Worm (Caenorhabditis elegans): ENCODE measurements around the gene swip-10.

DNA sequence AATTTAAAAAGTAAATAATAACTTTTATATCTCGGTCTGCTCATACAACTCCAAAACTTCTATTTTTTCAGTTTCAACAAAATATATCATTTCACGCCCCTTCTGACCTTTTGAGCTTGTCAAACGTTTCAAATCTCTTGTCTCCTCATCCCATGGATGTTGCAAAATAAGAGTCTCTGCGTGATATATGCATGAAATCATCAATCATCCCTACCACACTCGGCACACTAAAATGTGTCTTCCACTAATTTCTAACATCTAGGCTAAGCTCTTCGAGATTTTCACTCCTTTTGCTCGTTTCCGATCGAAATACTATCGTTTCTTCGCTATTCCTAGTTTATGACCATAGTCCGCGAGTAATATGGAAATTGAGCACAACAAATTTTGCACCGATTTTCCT lies 19.1 kb downstream of the swip-10 start:
- TF ChIP-seq unc-62 (GFP tag; optimal IDR thresholded peaks at IDR 0.05) (no peak), ztf-11 (tag; optimal IDR thresholded peaks at IDR 0.05) (no peak), nhr-28 (tag; optimal IDR thresholded peaks at IDR 0.05) (no peak), pqm-1 (tag; optimal IDR thresholded peaks at IDR 0.05) (no peak), lin-39 (tag; optimal IDR thresholded peaks at IDR 0.05) (peak; percentile 34), mdl-1 (tag; optimal IDR thresholded peaks at IDR 0.05) (no peak), skn-1 (tag; optimal IDR thresholded peaks at IDR 0.05) (no peak), unc-39 (tag; optimal IDR thresholded peaks at IDR 0.05) (no peak), elt-3 (tag; optimal IDR thresholded peaks at IDR 0.05) (no peak), nhr-12 (tag; optimal IDR thresholded peaks at IDR 0.05) (no peak), pha-4 (tag; optimal IDR thresholded peaks at IDR 0.05) (no peak), ama-1 (optimal IDR thresholded peaks at IDR 0.05) (no peak), ceh-28 (tag; optimal IDR thresholded peaks at IDR 0.05) (no peak)
